Worm (Caenorhabditis elegans): ENCODE measurements around the gene K06H7.8.

DNA sequence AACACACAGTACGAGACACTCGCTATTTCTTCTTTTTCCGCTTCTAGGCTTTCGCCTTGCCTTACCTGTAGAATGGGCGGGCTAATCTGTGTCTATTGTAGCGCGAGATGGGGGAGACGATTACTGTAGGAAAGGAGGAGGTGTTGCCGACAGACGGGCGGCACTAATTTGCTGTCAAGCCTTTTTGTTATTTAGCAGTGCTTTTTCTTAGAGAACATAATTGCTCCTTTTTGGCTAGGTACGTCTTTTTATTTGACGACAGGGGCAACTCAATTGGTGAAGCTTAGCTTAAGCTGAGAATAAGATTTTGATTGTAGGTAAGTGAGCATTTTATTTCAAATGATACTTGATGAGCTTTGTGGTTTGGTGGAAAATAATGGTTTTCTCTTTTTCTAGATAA is 34.4 kb downstream of the K06H7.8 start:
- TF ChIP-seq ceh-36 (tag; optimal IDR thresholded peaks at IDR 0.05) (no peak), pes-1 (GFP tag; IDR thresholded peaks at IDR 0.05) (no peak)
